Fruit fly (Drosophila melanogaster) S2 (cell line): ENCODE results near the gene Ac76E.
A peak's percentile ranks its signal among the peaks of the same experiment; 100 is the strongest.

Experiments
- CG8478 ChIP-seq: fragments of >200 bp; optimal IDR thresholded peaks from 2 replicates; lab custom pipeline; 2018
- CTCF ChIP-seq, 2 experiments: fragments of >200 bp; optimal IDR thresholded peaks; 2 replicates each; lab custom pipeline; 2018

dm6 chr3L:20004442-20004869 lies 65.4 kb downstream of the Ac76E start:
- TF ChIP-seq CTCF (optimal IDR thresholded peaks at IDR 0.05; lab: Kevin White, UChicago), result peak; percentile 86 to 88
- TF ChIP-seq CG8478, result no peak
